Worm (Caenorhabditis elegans): ENCODE results near the gene srlf-3.

Gene srlf-3

ce11 chrIV:8462376-8462775 is 24.9 kb upstream of the srlf-3 start:
- TF ChIP-seq sox-2 (GFP tag; IDR thresholded peaks at IDR 0.05) (no peak), elt-2 (tag; optimal IDR thresholded peaks at IDR 0.05) (no peak), lin-11 (tag; optimal IDR thresholded peaks at IDR 0.05) (no peak), npax-4 (tag; optimal IDR thresholded peaks at IDR 0.05) (no peak), ztf-16 (tag; optimal IDR thresholded peaks at IDR 0.05) (no peak), elt-4 (tag; optimal IDR thresholded peaks at IDR 0.05) (no peak), ceh-2 (tag; optimal IDR thresholded peaks at IDR 0.05) (no peak), ceh-48 (tag; optimal IDR thresholded peaks at IDR 0.05) (no peak), pax-1 (tag; optimal IDR thresholded peaks at IDR 0.05) (no peak), sox-4 (tag; optimal IDR thresholded peaks at IDR 0.05) (no peak), Y22D7AL.16 (tag; optimal IDR thresholded peaks at IDR 0.05) (no peak), ceh-34 (tag; optimal IDR thresholded peaks at IDR 0.05) (no peak), ttx-3 (tag; optimal IDR thresholded peaks at IDR 0.05) (no peak), che-1 (tag; optimal IDR thresholded peaks at IDR 0.05) (no peak), unc-3 (GFP tag; conservative IDR thresholded peaks at IDR 0.05) (no peak), unc-3 (tag; optimal IDR thresholded peaks at IDR 0.05) (no peak), pag-3 (tag; optimal IDR thresholded peaks at IDR 0.05; ENCODE audit: borderline replicate concordance) (no peak), odd-2 (tag; optimal IDR thresholded peaks at IDR 0.05) (no peak), dve-1 (tag; optimal IDR thresholded peaks at IDR 0.05) (no peak), fax-1 (tag; optimal IDR thresholded peaks at IDR 0.05) (no peak), gmeb-2 (tag; optimal IDR thresholded peaks at IDR 0.05) (no peak)

ce11 chrIV:8463069-8463468 is 24.2 kb upstream of the srlf-3 start:
- no peak for TF ChIP-seq ceh-31 (tag; optimal IDR thresholded peaks at IDR 0.05)
- no peak for TF ChIP-seq fkh-6 (tag; optimal IDR thresholded peaks at IDR 0.05)

ce11 chrIV:8463716-8464115 is 23.6 kb upstream of the srlf-3 start, which contains the start of gene str-176:
Gene str-176 (minus strand): TSS chrIV:8463816.
- TF ChIP-seq ceh-34 (tag; optimal IDR thresholded peaks at IDR 0.05) (no peak), hlh-8 (tag; optimal IDR thresholded peaks at IDR 0.05) (no peak), ahr-1 (tag; optimal IDR thresholded peaks at IDR 0.05) (no peak), ttx-3 (tag; optimal IDR thresholded peaks at IDR 0.05) (no peak), mec-3 (tag; optimal IDR thresholded peaks at IDR 0.05; ENCODE audit: borderline replicate concordance) (no peak), ceh-14 (tag; optimal IDR thresholded peaks at IDR 0.05) (no peak), unc-86 (tag; optimal IDR thresholded peaks at IDR 0.05) (no peak), dve-1 (tag; optimal IDR thresholded peaks at IDR 0.05) (no peak), ceh-45 (GFP tag; IDR thresholded peaks at IDR 0.05) (no peak), sox-4 (tag; optimal IDR thresholded peaks at IDR 0.05) (no peak), odd-2 (tag; optimal IDR thresholded peaks at IDR 0.05) (no peak), ceh-48 (tag; optimal IDR thresholded peaks at IDR 0.05) (no peak), hlh-30 (tag; optimal IDR thresholded peaks at IDR 0.05; ENCODE audit: insufficient read depth) (no peak), nhr-11 (tag; optimal IDR thresholded peaks at IDR 0.05) (no peak), ceh-24 (tag; optimal IDR thresholded peaks at IDR 0.05) (no peak), gmeb-2 (tag; optimal IDR thresholded peaks at IDR 0.05) (no peak), ceh-2 (tag; optimal IDR thresholded peaks at IDR 0.05) (no peak), hlh-6 (tag; optimal IDR thresholded peaks at IDR 0.05) (no peak), ceh-6 (GFP tag; optimal IDR thresholded peaks at IDR 0.05) (no peak)

- TF ChIP-seq K02D7.2 (tag; optimal IDR thresholded peaks at IDR 0.05) = no peak
- no peak for TF ChIP-seq ceh-48 (tag; optimal IDR thresholded peaks at IDR 0.05)
- TF ChIP-seq lim-6 (tag; optimal IDR thresholded peaks at IDR 0.05) = no peak
- no peak for TF ChIP-seq fax-1 (tag; optimal IDR thresholded peaks at IDR 0.05)
- no peak for TF ChIP-seq ceh-45 (GFP tag; IDR thresholded peaks at IDR 0.05)
- TF ChIP-seq ref-2 (tag; optimal IDR thresholded peaks at IDR 0.05) = no peak
- TF ChIP-seq tbx-7 (tag; optimal IDR thresholded peaks at IDR 0.05) = no peak
These were observed 23.1 kb upstream of the srlf-3 start for ce11 chrIV:8464187-8464586.
